Worm (Caenorhabditis elegans): ENCODE data around the gene sri-40.

- TF ChIP-seq nhr-28 (tag; optimal IDR thresholded peaks at IDR 0.05), result no peak
- TF ChIP-seq nhr-237 (tag; optimal IDR thresholded peaks at IDR 0.05), result no peak
- no peak for TF ChIP-seq ztf-11 (tag; optimal IDR thresholded peaks at IDR 0.05)
- no peak for TF ChIP-seq skn-1 (tag; optimal IDR thresholded peaks at IDR 0.05)
- no peak for TF ChIP-seq fos-1 (tag; optimal IDR thresholded peaks at IDR 0.05)
- TF ChIP-seq pha-4 (tag; optimal IDR thresholded peaks at IDR 0.05), result no peak
- no peak for TF ChIP-seq egl-5 (tag; optimal IDR thresholded peaks at IDR 0.05)
- no peak for TF ChIP-seq unc-62 (GFP tag; optimal IDR thresholded peaks at IDR 0.05)
- no peak for TF ChIP-seq fkh-2 (tag; optimal IDR thresholded peaks at IDR 0.05)
- TF ChIP-seq elt-2 (tag; optimal IDR thresholded peaks at IDR 0.05), result no peak
- no peak for TF ChIP-seq mml-1 (tag; optimal IDR thresholded peaks at IDR 0.05)
- TF ChIP-seq nhr-11 (tag; optimal IDR thresholded peaks at IDR 0.05), result no peak
Observed at ce11 chrII:3203415-3203814, 25.7 kb downstream of the sri-40 start, which contains the start of gene sri-50.
